Fruit fly (Drosophila melanogaster) whole organism, embryonic: ENCODE data around the gene L2HGDH.

Experiments
- Aef1 ChIP-seq: fragments of 200-800 bp; sonication (Bioruptor generic); IDR thresholded peaks from 3 replicates; pipeline ENCODE4 v1.3.6; 2022; ENCODE audit warnings: missing biosample characterization, missing genetic modification characterization
- Atf-2 ChIP-seq: fragments of 200-800 bp; sonication (Bioruptor generic); optimal IDR thresholded peaks from 2 replicates; lab custom pipeline; 2016; ENCODE audit warnings: missing biosample characterization, missing genetic modification characterization
- BEAF-32 ChIP-seq: fragments of 200-800 bp; sonication (Bioruptor generic); optimal IDR thresholded peaks from 3 replicates; lab custom pipeline; 2017; ENCODE audit warnings: missing biosample characterization, missing genetic modification characterization, mild to moderate bottlenecking, moderate library complexity, missing genetic modification reagents
- CG1024 ChIP-seq: fragments of 200-800 bp; sonication (Bioruptor generic); IDR thresholded peaks from 2 replicates; pipeline ENCODE4 v1.3.6; 2022; ENCODE audit warnings: missing biosample characterization, missing genetic modification characterization
- CG10366 ChIP-seq: fragments of 200-800 bp; sonication (Bioruptor generic); IDR thresholded peaks from 2 replicates; pipeline ENCODE4 v1.3.6; 2022; ENCODE audit warnings: missing biosample characterization, missing genetic modification characterization
- CG11247 ChIP-seq: fragments of 200-800 bp; sonication (Bioruptor generic); IDR thresholded peaks from 2 replicates; pipeline ENCODE4 v1.3.6; 2022; ENCODE audit warnings: missing biosample characterization, missing genetic modification characterization
- CG12071 ChIP-seq: fragments of 200-800 bp; sonication (Bioruptor generic); optimal IDR thresholded peaks from 3 replicates; lab custom pipeline; 2018; ENCODE audit warnings: missing biosample characterization, mild to moderate bottlenecking, missing genetic modification characterization
- CG1233 ChIP-seq: fragments of 200-800 bp; sonication (Bioruptor generic); optimal IDR thresholded peaks from 4 replicates; lab custom pipeline; 2018; ENCODE audit warnings: missing biosample characterization, mild to moderate bottlenecking, missing genetic modification characterization
- CG13296 ChIP-seq: fragments of 200-800 bp; sonication (Bioruptor generic); optimal IDR thresholded peaks from 3 replicates; lab custom pipeline; 2018; ENCODE audit warnings: missing biosample characterization, mild to moderate bottlenecking, missing genetic modification characterization
- CG14050 ChIP-seq: fragments of 200-800 bp; sonication (Bioruptor generic); IDR thresholded peaks from 3 replicates; pipeline ENCODE4 v1.3.6; 2022; ENCODE audit warnings: missing biosample characterization, missing genetic modification characterization
- CG14667 ChIP-seq: fragments of 200-800 bp; sonication (Bioruptor generic); IDR thresholded peaks from 2 replicates; pipeline ENCODE4 v1.3.6; 2022; ENCODE audit warnings: missing biosample characterization, missing genetic modification characterization
- CG17186 ChIP-seq: fragments of 200-800 bp; sonication (Bioruptor generic); optimal IDR thresholded peaks from 3 replicates; lab custom pipeline; 2017; ENCODE audit warnings: missing biosample characterization, missing genetic modification reagents, missing genetic modification characterization
- CG2116 ChIP-seq: fragments of 200-800 bp; sonication (Bioruptor generic); optimal IDR thresholded peaks from 3 replicates; lab custom pipeline; 2018; ENCODE audit warnings: missing biosample characterization, mild to moderate bottlenecking, missing genetic modification characterization
- CG2129 ChIP-seq: fragments of 200-800 bp; sonication (Bioruptor generic); IDR thresholded peaks from 2 replicates; pipeline ENCODE4 v1.3.6; 2022; ENCODE audit warnings: missing biosample characterization, missing genetic modification characterization; ENCODE audit not compliant: partially characterized antibody
- CG30020 ChIP-seq: fragments of 200-800 bp; optimal IDR thresholded peaks from 2 replicates; lab custom pipeline; 2019; ENCODE audit warnings: missing biosample characterization, mild to moderate bottlenecking, missing genetic modification characterization, moderate library complexity
- CG31441 ChIP-seq: fragments of 200-800 bp; sonication (Bioruptor generic); IDR thresholded peaks from 2 replicates; pipeline ENCODE4 v1.3.6; 2022; ENCODE audit warnings: missing biosample characterization, missing genetic modification characterization
- CG3281 ChIP-seq: fragments of 200-800 bp; sonication (Bioruptor generic); optimal IDR thresholded peaks from 3 replicates; lab custom pipeline; 2017; ENCODE audit warnings: missing biosample characterization, mild to moderate bottlenecking, missing genetic modification characterization
- CG3726 ChIP-seq: fragments of 200-800 bp; sonication (Bioruptor generic); IDR thresholded peaks from 3 replicates; pipeline ENCODE4, ENCODE4 v1.3.6; 2022; ENCODE audit warnings: missing biosample characterization, missing genetic modification characterization
- CG4404 ChIP-seq: fragments of 200-800 bp; sonication (Bioruptor generic); IDR thresholded peaks from 2 replicates; pipeline ENCODE4 v1.3.6; 2022; ENCODE audit warnings: missing biosample characterization, missing genetic modification characterization
- CG4730 ChIP-seq: fragments of 200-800 bp; sonication (Bioruptor generic); IDR thresholded peaks from 2 replicates; pipeline ENCODE4 v1.3.6; 2022; ENCODE audit warnings: missing biosample characterization, missing genetic modification characterization
- CG4820 ChIP-seq: fragments of 200-800 bp; sonication (Bioruptor generic); optimal IDR thresholded peaks from 3 replicates; lab custom pipeline; 2016; ENCODE audit warnings: missing biosample characterization, missing genetic modification characterization
- CG5245 ChIP-seq: fragments of 200-800 bp; sonication (Bioruptor generic); optimal IDR thresholded peaks from 3 replicates; lab custom pipeline; 2016; ENCODE audit warnings: missing biosample characterization, missing genetic modification characterization
- CG6654 ChIP-seq: fragments of 200-800 bp; sonication (Bioruptor generic); optimal IDR thresholded peaks from 2 replicates; lab custom pipeline; 2017; ENCODE audit warnings: missing biosample characterization, mild to moderate bottlenecking, missing genetic modification characterization
- CG8388 ChIP-seq: fragments of 200-800 bp; sonication (Bioruptor generic); optimal IDR thresholded peaks from 2 replicates; lab custom pipeline; 2019; ENCODE audit warnings: missing biosample characterization, mild to moderate bottlenecking, missing genetic modification characterization, moderate library complexity
- CG9727 ChIP-seq: fragments of 200-800 bp; sonication (Bioruptor generic); optimal IDR thresholded peaks from 3 replicates; lab custom pipeline; 2017; ENCODE audit warnings: missing biosample characterization, mild to moderate bottlenecking, missing genetic modification characterization
- CG9817 ChIP-seq: fragments of 200-800 bp; sonication (Bioruptor generic); optimal IDR thresholded peaks from 2 replicates; lab custom pipeline; 2018; ENCODE audit warnings: missing biosample characterization, mild to moderate bottlenecking, missing genetic modification characterization, moderate library complexity
- CoRest ChIP-seq: fragments of 200-800 bp; sonication (Bioruptor generic); optimal IDR thresholded peaks from 3 replicates; lab custom pipeline; 2018; ENCODE audit warnings: missing biosample characterization, mild to moderate bottlenecking, missing genetic modification characterization, moderate library complexity
- Dll ChIP-seq: fragments of 200-800 bp; sonication (Bioruptor generic); IDR thresholded peaks from 4 replicates; pipeline ENCODE4 v1.3.6; 2022; ENCODE audit warnings: missing biosample characterization, missing genetic modification characterization; ENCODE audit not compliant: partially characterized antibody
- Doc2 ChIP-seq: fragments of 200-800 bp; sonication (Bioruptor generic); IDR thresholded peaks from 2 replicates; pipeline ENCODE4 v1.3.6; 2022; ENCODE audit warnings: missing biosample characterization, missing genetic modification characterization
- E2f2 ChIP-seq: fragments of 200-800 bp; sonication (Bioruptor generic); IDR thresholded peaks from 2 replicates; pipeline ENCODE4 v1.3.6; 2022; ENCODE audit warnings: missing biosample characterization, missing genetic modification characterization
- Fer1 ChIP-seq: fragments of 200-800 bp; sonication (Bioruptor generic); optimal IDR thresholded peaks from 2 replicates; lab custom pipeline; 2017; ENCODE audit warnings: missing biosample characterization, mild to moderate bottlenecking, missing genetic modification characterization
- H2.0 ChIP-seq: fragments of 200-800 bp; sonication (Bioruptor generic); IDR thresholded peaks from 2 replicates; pipeline ENCODE4 v1.3.6; 2022; ENCODE audit warnings: missing biosample characterization, missing genetic modification characterization
- Lhr ChIP-seq: fragments of 200-800 bp; sonication (Bioruptor generic); optimal IDR thresholded peaks from 3 replicates; lab custom pipeline; 2017; ENCODE audit warnings: mild to moderate bottlenecking, missing biosample characterization, missing genetic modification reagents, missing genetic modification characterization
- Lim3 ChIP-seq: fragments of 200-800 bp; sonication (Bioruptor generic); IDR thresholded peaks from 2 replicates; pipeline ENCODE4 v1.3.6; 2022; ENCODE audit warnings: missing biosample characterization, missing genetic modification characterization
- MBD-R2 ChIP-seq: fragments of 200-800 bp; sonication (Bioruptor generic); IDR thresholded peaks from 2 replicates; pipeline ENCODE4 v1.3.6; 2022; ENCODE audit warnings: missing biosample characterization, missing genetic modification characterization
- Nf-YC ChIP-seq: fragments of 200-800 bp; optimal IDR thresholded peaks from 3 replicates; lab custom pipeline; 2019; ENCODE audit warnings: missing biosample characterization, mild to moderate bottlenecking, missing genetic modification characterization, moderate library complexity
- Sox102F ChIP-seq: fragments of 200-800 bp; sonication (Bioruptor generic); optimal IDR thresholded peaks from 2 replicates; lab custom pipeline; 2018; ENCODE audit warnings: missing biosample characterization, mild to moderate bottlenecking, missing genetic modification characterization, moderate library complexity
- Spps ChIP-seq: fragments of 200-800 bp; sonication (Bioruptor generic); optimal IDR thresholded peaks from 2 replicates; lab custom pipeline; 2018; ENCODE audit warnings: missing biosample characterization, mild to moderate bottlenecking, missing genetic modification characterization
- Sry-δ ChIP-seq: fragments of 200-800 bp; sonication (Bioruptor generic); optimal IDR thresholded peaks from 2 replicates; lab custom pipeline; 2016; ENCODE audit warnings: missing biosample characterization, missing genetic modification characterization
- az2 ChIP-seq: fragments of 200-800 bp; sonication (Bioruptor generic); optimal IDR thresholded peaks from 3 replicates; lab custom pipeline; 2016; ENCODE audit warnings: missing biosample characterization, missing genetic modification characterization
- bab2 ChIP-seq: fragments of 200-800 bp; sonication (Bioruptor generic); optimal IDR thresholded peaks from 2 replicates; lab custom pipeline; 2016; ENCODE audit warnings: missing biosample characterization, missing genetic modification characterization
- chn ChIP-seq: fragments of 200-800 bp; sonication (Bioruptor generic); optimal IDR thresholded peaks from 2 replicates; lab custom pipeline; 2016; ENCODE audit warnings: missing biosample characterization, missing genetic modification characterization
- dimm ChIP-seq: fragments of 200-800 bp; sonication (Bioruptor generic); IDR thresholded peaks from 2 replicates; pipeline ENCODE4 v1.3.6; 2022; ENCODE audit warnings: missing biosample characterization, missing genetic modification characterization
- dmrt99B ChIP-seq: fragments of 200-800 bp; sonication (Bioruptor generic); optimal IDR thresholded peaks from 2 replicates; lab custom pipeline; 2018; ENCODE audit warnings: missing biosample characterization, mild to moderate bottlenecking, missing genetic modification characterization, moderate library complexity
- hbn ChIP-seq: fragments of 200-800 bp; sonication (Bioruptor generic); IDR thresholded peaks from 2 replicates; pipeline ENCODE4 v1.3.6; 2022; ENCODE audit warnings: missing biosample characterization, missing genetic modification characterization; ENCODE audit not compliant: partially characterized antibody
- nmo ChIP-seq: fragments of 200-800 bp; sonication (Bioruptor generic); optimal IDR thresholded peaks from 2 replicates; lab custom pipeline; 2018; ENCODE audit warnings: missing biosample characterization, mild to moderate bottlenecking, missing genetic modification characterization, moderate library complexity
- rib ChIP-seq: fragments of 200-800 bp; sonication (Bioruptor generic); IDR thresholded peaks from 2 replicates; pipeline ENCODE4 v1.3.6; 2022; ENCODE audit warnings: missing biosample characterization, missing genetic modification characterization
- slou ChIP-seq: fragments of 200-800 bp; sonication (Bioruptor generic); optimal IDR thresholded peaks from 3 replicates; lab custom pipeline; 2016; ENCODE audit warnings: missing biosample characterization, missing genetic modification characterization
- ssp ChIP-seq: fragments of 200-800 bp; sonication (Bioruptor generic); IDR thresholded peaks from 2 replicates; pipeline ENCODE4 v1.3.6; 2022; ENCODE audit warnings: missing biosample characterization, missing genetic modification characterization
- toy ChIP-seq: fragments of 200-800 bp; sonication (Bioruptor generic); IDR thresholded peaks from 2 replicates; pipeline ENCODE4 v1.3.6; 2022; ENCODE audit warnings: missing biosample characterization, missing genetic modification characterization
- usp ChIP-seq: fragments of >200 bp; optimal IDR thresholded peaks from 2 replicates; lab custom pipeline; 2017; ENCODE audit warnings: missing biosample characterization, missing genetic modification characterization

L2HGDH gene

dm6 chr2L:18944175-18945012 lies 29.9 kb downstream of the L2HGDH start (continued):
- no peak for TF ChIP-seq CG3281 (GFP tag; lab: Kevin White, UChicago)
- TF ChIP-seq usp (GFP tag; lab: Kevin White, UChicago): no peak
- TF ChIP-seq CG30020: no peak
- no peak for TF ChIP-seq CG10366 (GFP tag; lab: Robert Waterston, UW)
- no peak for TF ChIP-seq CG8388
- no peak for TF ChIP-seq Lim3
- peak; percentile 52 for TF ChIP-seq CoRest (tag; lab: Kevin White, UChicago)
- TF ChIP-seq CG17186: no peak
- TF ChIP-seq H2.0 (GFP tag; lab: Robert Waterston, UW): no peak
- TF ChIP-seq CG1024 (GFP tag; lab: Robert Waterston, UW): no peak
- TF ChIP-seq az2 (GFP tag; lab: Kevin White, UChicago): no peak
- TF ChIP-seq CG1233 (GFP tag; lab: Kevin White, UChicago): no peak
- TF ChIP-seq Doc2 (GFP tag; lab: Robert Waterston, UW): no peak
- TF ChIP-seq Sox102F (GFP tag; lab: Kevin White, UChicago): no peak
- no peak for TF ChIP-seq E2f2 (GFP tag; lab: Robert Waterston, UW)
- no peak for TF ChIP-seq CG6654 (GFP tag; lab: Kevin White, UChicago)
- peak; percentile 99 for TF ChIP-seq Lhr (GFP tag; lab: Kevin White, UChicago)
- no peak for TF ChIP-seq CG12071 (GFP tag; lab: Kevin White, UChicago)
- TF ChIP-seq dimm: no peak
- no peak for TF ChIP-seq CG9727 (GFP tag; lab: Kevin White, UChicago)
- TF ChIP-seq ssp (GFP tag; lab: Robert Waterston, UW): no peak
- TF ChIP-seq slou (GFP tag; lab: Kevin White, UChicago): no peak
- no peak for TF ChIP-seq CG14050 (GFP tag; lab: Robert Waterston, UW)
- TF ChIP-seq CG2129 (GFP tag; lab: Robert Waterston, UW): no peak
- TF ChIP-seq Spps (tag; lab: Kevin White, UChicago): no peak
- TF ChIP-seq bab2: no peak
- no peak for TF ChIP-seq chn
- TF ChIP-seq Dll: no peak
- no peak for TF ChIP-seq CG5245 (GFP tag; lab: Kevin White, UChicago)
- no peak for TF ChIP-seq rib (GFP tag; lab: Robert Waterston, UW)
- peak; percentile 38 for TF ChIP-seq dmrt99B (tag; lab: Kevin White, UChicago)
- peak; percentile 69 for TF ChIP-seq CG13296
- peak; percentile 70 for TF ChIP-seq BEAF-32 (GFP tag; lab: Kevin White, UChicago)
- no peak for TF ChIP-seq CG3726 (GFP tag; lab: Robert Waterston, UW)
- peak; percentile 61 for TF ChIP-seq Sry-δ (GFP tag; lab: Kevin White, UChicago)
- TF ChIP-seq Atf-2: no peak
- TF ChIP-seq CG2116: peak; percentile 93
- TF ChIP-seq CG4820 (GFP tag; lab: Kevin White, UChicago): no peak
- TF ChIP-seq CG11247 (GFP tag; lab: Robert Waterston, UW): no peak
- no peak for TF ChIP-seq Aef1
- TF ChIP-seq toy (GFP tag; lab: Robert Waterston, UW): no peak
- TF ChIP-seq CG14667 (GFP tag; lab: Robert Waterston, UW): no peak
- TF ChIP-seq CG9817 (tag; lab: Kevin White, UChicago): no peak
- no peak for TF ChIP-seq CG31441 (GFP tag; lab: Robert Waterston, UW)
- TF ChIP-seq MBD-R2: no peak
- no peak for TF ChIP-seq CG4730 (GFP tag; lab: Robert Waterston, UW)
- TF ChIP-seq CG4404 (GFP tag; lab: Robert Waterston, UW): no peak
- TF ChIP-seq hbn: no peak
- TF ChIP-seq Fer1 (GFP tag; lab: Kevin White, UChicago): peak; percentile 48
- peak; percentile 71 for TF ChIP-seq Nf-YC
- TF ChIP-seq nmo: peak; percentile 0
